Worm (Caenorhabditis elegans): ENCODE results near the gene srd-2.

The srd-2 gene

ce11 chrII:10137358-10137757, 50.4 kb downstream of the srd-2 start, which contains the start of gene phg-1:
Gene phg-1, plus strand, starts transcription at chrII:10137658.
- no peak for TF ChIP-seq pax-1 (tag; optimal IDR thresholded peaks at IDR 0.05)
- TF ChIP-seq pqm-1 (tag; optimal IDR thresholded peaks at IDR 0.05): no peak
- TF ChIP-seq lim-6 (tag; optimal IDR thresholded peaks at IDR 0.05): no peak
- no peak for TF ChIP-seq F13H6.1 (tag; optimal IDR thresholded peaks at IDR 0.05)
- no peak for TF ChIP-seq eyg-1 (tag; optimal IDR thresholded peaks at IDR 0.05)
- no peak for TF ChIP-seq elt-2 (tag; optimal IDR thresholded peaks at IDR 0.05)
- TF ChIP-seq ceh-19 (GFP tag; optimal IDR thresholded peaks at IDR 0.05): no peak
- TF ChIP-seq sox-2 (GFP tag; IDR thresholded peaks at IDR 0.05): no peak
- TF ChIP-seq ceh-31 (tag; optimal IDR thresholded peaks at IDR 0.05): no peak
- TF ChIP-seq fax-1 (tag; optimal IDR thresholded peaks at IDR 0.05): no peak
- TF ChIP-seq fkh-10 (GFP tag; optimal IDR thresholded peaks at IDR 0.05): no peak
- TF ChIP-seq ztf-16 (tag; optimal IDR thresholded peaks at IDR 0.05): no peak
- TF ChIP-seq rnt-1 (tag; optimal IDR thresholded peaks at IDR 0.05): no peak
- TF ChIP-seq C08G9.2 (tag; optimal IDR thresholded peaks at IDR 0.05): no peak
- TF ChIP-seq unc-86 (tag; optimal IDR thresholded peaks at IDR 0.05): no peak

DNA sequence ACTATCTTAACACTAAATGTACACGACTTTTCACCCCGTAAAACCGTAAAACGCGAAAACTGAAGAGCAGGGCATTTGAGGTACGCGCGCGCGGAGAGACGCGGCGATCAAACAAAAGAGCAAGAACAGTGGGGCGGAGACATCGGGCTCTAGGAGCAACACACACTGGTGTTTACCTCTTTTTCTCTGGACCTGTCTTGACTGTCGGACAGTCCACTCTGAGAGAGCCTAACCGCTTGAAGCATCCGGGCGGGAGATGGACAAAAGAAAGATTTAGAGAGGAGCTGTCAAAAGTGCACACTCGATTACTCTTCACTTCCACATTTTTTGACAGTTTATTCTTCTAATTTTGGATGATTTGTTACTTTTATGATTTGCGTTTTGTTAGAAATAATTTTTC, 50.9 kb downstream of the srd-2 start:
- TF ChIP-seq nhr-232 (tag; optimal IDR thresholded peaks at IDR 0.05) (no peak), rnt-1 (tag; optimal IDR thresholded peaks at IDR 0.05) (no peak), lin-11 (tag; optimal IDR thresholded peaks at IDR 0.05) (no peak), F13H6.1 (tag; optimal IDR thresholded peaks at IDR 0.05) (no peak), ceh-19 (GFP tag; optimal IDR thresholded peaks at IDR 0.05) (no peak), ceh-22 (tag; optimal IDR thresholded peaks at IDR 0.05) (peak; percentile 83), ceh-48 (tag; optimal IDR thresholded peaks at IDR 0.05) (no peak), nfya-1 (tag; optimal IDR thresholded peaks at IDR 0.05) (no peak), hlh-8 (tag; optimal IDR thresholded peaks at IDR 0.05) (no peak), fkh-10 (GFP tag; optimal IDR thresholded peaks at IDR 0.05) (no peak), ceh-31 (tag; optimal IDR thresholded peaks at IDR 0.05) (no peak), pqm-1 (tag; optimal IDR thresholded peaks at IDR 0.05) (no peak), pat-9 (tag; optimal IDR thresholded peaks at IDR 0.05) (no peak), dmd-4 (tag; optimal IDR thresholded peaks at IDR 0.05; ENCODE audit: borderline replicate concordance) (peak; percentile 24), sox-4 (tag; optimal IDR thresholded peaks at IDR 0.05) (no peak), ets-4 (tag; optimal IDR thresholded peaks at IDR 0.05) (peak; percentile 41), ceh-34 (tag; optimal IDR thresholded peaks at IDR 0.05) (no peak), sox-2 (GFP tag; IDR thresholded peaks at IDR 0.05) (no peak)
